ENCODE assay signal across 4 fruit fly cellular contexts in genomic region chr2L:8198757-8199156, dm6.
A peak's percentile ranks its signal among the peaks of the same experiment; 100 is the strongest.
TF ChIP-seq lines count a peak whose summit lies in the region.

Gene PGAP5, plus strand, starts transcription at chr2L:8198882.

- no peak for TF ChIP-seq CTCF in whole organism, embryonic (GFP tag; optimal IDR thresholded peaks at IDR 0.05; lab: Kevin White, UChicago)

TF ChIP-seq in whole organism, adult, 20 proteins besides CTCF, POLR2A, EP300 and RAD21:
- TF ChIP-seq CG11617 (GFP tag; optimal IDR thresholded peaks at IDR 0.05; lab: Kevin White, UChicago) = no peak
- peak; percentile 51 for TF ChIP-seq pad (GFP tag; optimal IDR thresholded peaks at IDR 0.05; lab: Kevin White, UChicago)
- TF ChIP-seq Hr96 (GFP tag; optimal IDR thresholded peaks at IDR 0.05; lab: Kevin White, UChicago) = no peak
- no peak for TF ChIP-seq CG14711 (tag; optimal IDR thresholded peaks at IDR 0.05; lab: Kevin White, UChicago)
- no peak for TF ChIP-seq cnc (optimal IDR thresholded peaks at IDR 0.05; lab: Kevin White, UChicago)
- TF ChIP-seq CG5204 (GFP tag; optimal IDR thresholded peaks at IDR 0.05; lab: Kevin White, UChicago) = no peak
- peak; percentile 21 for TF ChIP-seq bab1 (GFP tag; optimal IDR thresholded peaks at IDR 0.05; lab: Kevin White, UChicago)
- no peak for TF ChIP-seq CG12768 (GFP tag; optimal IDR thresholded peaks at IDR 0.05; lab: Kevin White, UChicago)
- TF ChIP-seq cic (GFP tag; optimal IDR thresholded peaks at IDR 0.05; lab: Kevin White, UChicago) = peak; percentile 50
- no peak for TF ChIP-seq ovo (GFP tag; optimal IDR thresholded peaks at IDR 0.05; lab: Kevin White, UChicago)
- no peak for TF ChIP-seq toe (GFP tag; optimal IDR thresholded peaks at IDR 0.05; lab: Kevin White, UChicago)
- peak; percentile 60 for TF ChIP-seq CG7101 (tag; optimal IDR thresholded peaks at IDR 0.05; lab: Kevin White, UChicago)
- no peak for TF ChIP-seq CG7045 (GFP tag; optimal IDR thresholded peaks at IDR 0.05; lab: Kevin White, UChicago)
- no peak for TF ChIP-seq kay (GFP tag; lab: Kevin White, UChicago; ENCODE audit: borderline replicate concordance)
- TF ChIP-seq tj (GFP tag; optimal IDR thresholded peaks at IDR 0.05; lab: Kevin White, UChicago) = no peak
- peak; percentile 59 for TF ChIP-seq Crg-1 (GFP tag; optimal IDR thresholded peaks at IDR 0.05; lab: Kevin White, UChicago)
- peak; percentile 61 for TF ChIP-seq CG1620 (GFP tag; optimal IDR thresholded peaks at IDR 0.05; lab: Kevin White, UChicago)
- TF ChIP-seq Mnt (GFP tag; optimal IDR thresholded peaks at IDR 0.05; lab: Kevin White, UChicago) = peak; percentile 33
- TF ChIP-seq Clk (GFP tag; optimal IDR thresholded peaks at IDR 0.05; lab: Kevin White, UChicago) = no peak
- peak; percentile 5 for TF ChIP-seq CG33017 (tag; optimal IDR thresholded peaks at IDR 0.05; lab: Kevin White, UChicago)

TF ChIP-seq in whole organism, embryonic, 481 proteins besides CTCF, POLR2A, EP300 and RAD21 (continues in another document):
- TF ChIP-seq CG30403 (GFP tag; optimal IDR thresholded peaks at IDR 0.05; lab: Kevin White, UChicago) = peak; percentile 32
- peak; percentile 97 for TF ChIP-seq amos (GFP tag; IDR thresholded peaks at IDR 0.05; lab: Robert Waterston, UW; ENCODE audit: partially characterized antibody)
- peak; percentile 74 for TF ChIP-seq CG3847 (GFP tag; IDR thresholded peaks at IDR 0.05; lab: Robert Waterston, UW)
- TF ChIP-seq Scr (GFP tag; IDR thresholded peaks at IDR 0.05; lab: Robert Waterston, UW; ENCODE audit: partially characterized antibody) = peak; percentile 93
- no peak for TF ChIP-seq Kr (GFP tag; optimal IDR thresholded peaks at IDR 0.05; lab: Kevin White, UChicago)
- TF ChIP-seq CG13775 (GFP tag; optimal IDR thresholded peaks at IDR 0.05; lab: Kevin White, UChicago) = no peak
- peak; percentile 99 for TF ChIP-seq CG11560 (tag; IDR thresholded peaks at IDR 0.05; lab: Robert Waterston, UW)
- TF ChIP-seq Med (GFP tag; lab: Kevin White, UChicago) = peak; percentile 86
- peak; percentile 94 for TF ChIP-seq bbx (GFP tag; IDR thresholded peaks at IDR 0.05; lab: Robert Waterston, UW; ENCODE audit: partially characterized antibody)
- TF ChIP-seq gcm2 (GFP tag; optimal IDR thresholded peaks at IDR 0.05; lab: Kevin White, UChicago) = peak; percentile 34
- TF ChIP-seq Dll (GFP tag; IDR thresholded peaks at IDR 0.05; lab: Robert Waterston, UW; ENCODE audit: partially characterized antibody) = peak; percentile 96
- 0 out of 3 replicates have a peak, but pooled peaks have one; percentile 17 for TF ChIP-seq ci (GFP tag; IDR thresholded peaks at IDR 0.05; lab: Robert Waterston, UW)
- no peak for TF ChIP-seq Stat92E (GFP tag; optimal IDR thresholded peaks at IDR 0.05; lab: Kevin White, UChicago)
- peak; percentile 26 for TF ChIP-seq CHES-1-like (GFP tag; optimal IDR thresholded peaks at IDR 0.05; lab: Kevin White, UChicago)
- TF ChIP-seq sim (GFP tag; IDR thresholded peaks at IDR 0.05; lab: Robert Waterston, UW) = no peak
- TF ChIP-seq bab2 (GFP tag; optimal IDR thresholded peaks at IDR 0.05; lab: Kevin White, UChicago) = peak; percentile 1
- no peak for TF ChIP-seq grn (GFP tag; optimal IDR thresholded peaks at IDR 0.05; lab: Kevin White, UChicago)
- peak; percentile 56 for TF ChIP-seq Myb (GFP tag; optimal IDR thresholded peaks at IDR 0.05; lab: Kevin White, UChicago)
- TF ChIP-seq gro (GFP tag; optimal IDR thresholded peaks at IDR 0.05; lab: Kevin White, UChicago) = peak; percentile 49
- peak; percentile 85 for TF ChIP-seq ato (GFP tag; IDR thresholded peaks at IDR 0.05; lab: Robert Waterston, UW; ENCODE audit: partially characterized antibody)
- TF ChIP-seq Doc3 (GFP tag; IDR thresholded peaks at IDR 0.05; lab: Robert Waterston, UW; ENCODE audit: partially characterized antibody) = peak; percentile 96
- TF ChIP-seq CG2129 (GFP tag; IDR thresholded peaks at IDR 0.05; lab: Robert Waterston, UW; ENCODE audit: partially characterized antibody) = peak; percentile 94
- peak; percentile 44 for TF ChIP-seq lilli (GFP tag; optimal IDR thresholded peaks at IDR 0.05; lab: Kevin White, UChicago)

TF ChIP-seq in whole organism, prepupa, 60 proteins besides CTCF, POLR2A, EP300 and RAD21:
- TF ChIP-seq CG31627 (GFP tag; optimal IDR thresholded peaks at IDR 0.05; lab: Kevin White, UChicago) (peak; percentile 0), topi (GFP tag; optimal IDR thresholded peaks at IDR 0.05; lab: Kevin White, UChicago) (no peak), esn (GFP tag; optimal IDR thresholded peaks at IDR 0.05; lab: Kevin White, UChicago) (peak; percentile 35)

TF ChIP-seq in whole organism, wandering third instar larva, 38 proteins besides CTCF, POLR2A, EP300 and RAD21:
- TF ChIP-seq Sp1 (GFP tag; optimal IDR thresholded peaks at IDR 0.05; lab: Kevin White, UChicago) = no peak
- TF ChIP-seq dsf (GFP tag; optimal IDR thresholded peaks at IDR 0.05; lab: Kevin White, UChicago; ENCODE audit: borderline replicate concordance) = peak; percentile 13
- TF ChIP-seq GATAd (GFP tag; optimal IDR thresholded peaks at IDR 0.05; lab: Kevin White, UChicago) = no peak
- peak; percentile 77 for TF ChIP-seq Hnf4 (GFP tag; optimal IDR thresholded peaks at IDR 0.05; lab: Kevin White, UChicago)
- no peak for TF ChIP-seq Myc (optimal IDR thresholded peaks at IDR 0.05; lab: Kevin White, UChicago)
- no peak for TF ChIP-seq woc (GFP tag; optimal IDR thresholded peaks at IDR 0.05; lab: Kevin White, UChicago)
- TF ChIP-seq Abd-B (GFP tag; optimal IDR thresholded peaks at IDR 0.05; lab: Kevin White, UChicago) = no peak
- peak; percentile 12 for TF ChIP-seq sv (GFP tag; optimal IDR thresholded peaks at IDR 0.05; lab: Kevin White, UChicago)
- TF ChIP-seq Hr83 (GFP tag; optimal IDR thresholded peaks at IDR 0.05; lab: Kevin White, UChicago; ENCODE audit: poor library complexity, severe bottlenecking) = peak; percentile 10
- TF ChIP-seq CrebA (GFP tag; optimal IDR thresholded peaks at IDR 0.05; lab: Kevin White, UChicago; ENCODE audit: borderline replicate concordance) = no peak
- TF ChIP-seq pan (optimal IDR thresholded peaks at IDR 0.05; lab: Kevin White, UChicago) = no peak
- peak; percentile 3 for TF ChIP-seq Jra (GFP tag; optimal IDR thresholded peaks at IDR 0.05; lab: Kevin White, UChicago)
- TF ChIP-seq Dfd (GFP tag; optimal IDR thresholded peaks at IDR 0.05; lab: Kevin White, UChicago) = no peak
- peak; percentile 39 for TF ChIP-seq br (GFP tag; optimal IDR thresholded peaks at IDR 0.05; lab: Kevin White, UChicago)
